Worm (Caenorhabditis elegans) whole organism, L4 larva: ENCODE measurements around the gene T28H10.1.

Experiments used
- D1046.2 ChIP-seq: fragments of 200-800 bp; sonication (Bioruptor generic); IDR thresholded peaks from 2 replicates; pipeline ENCODE4 v1.3.6; 2022; ENCODE audit warnings: missing genetic modification characterization, missing compliant biosample characterization
- F10B5.3 ChIP-seq: sonication (generic microtip); optimal IDR thresholded peaks from 2 replicates; lab custom pipeline; 2016; ENCODE audit warnings: mild to moderate bottlenecking, missing genetic modification characterization, missing compliant biosample characterization
- F44E2.7 ChIP-seq: fragments of 200-800 bp; sonication (Bioruptor generic); IDR thresholded peaks from 2 replicates; pipeline ENCODE4 v2.1.2; 2022; ENCODE audit warnings: missing genetic modification characterization, missing compliant biosample characterization
- F49E8.2 ChIP-seq: sonication (generic microtip); optimal IDR thresholded peaks from 2 replicates; lab custom pipeline; 2016; ENCODE audit warnings: missing compliant biosample characterization, mild to moderate bottlenecking, missing genetic modification characterization, borderline replicate concordance
- T20F7.1 ChIP-seq: fragments of 200-800 bp; sonication (Bioruptor generic); optimal IDR thresholded peaks from 2 replicates; lab custom pipeline; 2018; ENCODE audit warnings: mild to moderate bottlenecking, missing genetic modification characterization, missing compliant biosample characterization
- ZK546.5 ChIP-seq, 2 experiments: sonication (generic microtip); optimal IDR thresholded peaks; 2 replicates each; lab custom pipeline; 2017; ENCODE audit warnings: missing biosample characterization in 2 of 2, missing genetic modification characterization in 2 of 2
- aha-1 ChIP-seq: fragments of 150-350 bp; peaks from one replicate; lab custom pipeline; 2014; ENCODE audit warnings: missing biosample characterization, missing genetic modification characterization
- ama-1 ChIP-seq: fragments of 150-350 bp; optimal IDR thresholded peaks from 2 replicates; lab custom pipeline; 2014; ENCODE audit warnings: inconsistent platforms, mixed read lengths
- arid-1 ChIP-seq: fragments of 200-800 bp; sonication (Bioruptor generic); conservative IDR thresholded peaks from 2 replicates; pipeline ENCODE4 v1.3.6; 2022; ENCODE audit warnings: missing genetic modification reagents, missing genetic modification characterization, missing compliant biosample characterization
- attf-4 ChIP-seq: sonication (generic microtip); optimal IDR thresholded peaks from 3 replicates; lab custom pipeline; 2017; ENCODE audit warnings: missing biosample characterization, missing genetic modification characterization
- ces-1 ChIP-seq: fragments of 150-350 bp; sonication (generic microtip); optimal IDR thresholded peaks from 4 replicates; lab custom pipeline; 2014; ENCODE audit warnings: missing biosample characterization, missing genetic modification reagents, missing genetic modification characterization
- cey-2 ChIP-seq: sonication (generic microtip); optimal IDR thresholded peaks from 3 replicates; lab custom pipeline; 2017; ENCODE audit warnings: missing genetic modification characterization, mild to moderate bottlenecking, missing compliant biosample characterization, antibody characterized with exemption, borderline replicate concordance; ENCODE audit not compliant: insufficient read depth
- daf-12 ChIP-seq: fragments of 150-350 bp; optimal IDR thresholded peaks from 2 replicates; lab custom pipeline; 2014; ENCODE audit warnings: missing biosample characterization, missing genetic modification reagents, missing genetic modification characterization
- daf-8 ChIP-seq: fragments of 200-800 bp; sonication (Bioruptor generic); IDR thresholded peaks from 2 replicates; pipeline ENCODE4 v1.3.6; 2022; ENCODE audit warnings: missing genetic modification characterization, missing compliant biosample characterization
- dmd-6 ChIP-seq: fragments of 200-800 bp; sonication (Bioruptor generic); IDR thresholded peaks from 2 replicates; pipeline ENCODE4 v1.3.6; 2022; ENCODE audit warnings: missing genetic modification reagents, missing genetic modification characterization, missing compliant biosample characterization
- dmd-8 ChIP-seq: fragments of 200-800 bp; sonication (Bioruptor generic); IDR thresholded peaks from 2 replicates; pipeline ENCODE4 v1.3.6; 2022; ENCODE audit warnings: missing genetic modification characterization, missing compliant biosample characterization
- dmd-9 ChIP-seq: fragments of 200-800 bp; sonication (Bioruptor generic); IDR thresholded peaks from 2 replicates; pipeline ENCODE4 v1.3.6; 2022; ENCODE audit warnings: missing genetic modification reagents, missing genetic modification characterization, missing compliant biosample characterization
- dve-1 ChIP-seq: sonication (generic microtip); optimal IDR thresholded peaks from 2 replicates; lab custom pipeline; 2017; ENCODE audit warnings: antibody characterized with exemption, mild to moderate bottlenecking, missing genetic modification characterization, missing compliant biosample characterization; ENCODE audit not compliant: insufficient read depth
- egl-27 ChIP-seq: sonication (generic microtip); optimal IDR thresholded peaks from 3 replicates; lab custom pipeline; 2017; ENCODE audit warnings: missing biosample characterization, missing genetic modification reagents, missing genetic modification characterization
- egl-43 ChIP-seq: fragments of 200-800 bp; sonication (Bioruptor generic); IDR thresholded peaks from 2 replicates; pipeline ENCODE4 v1.3.6; 2022; ENCODE audit warnings: missing genetic modification reagents, missing genetic modification characterization, missing compliant biosample characterization
- fos-1 ChIP-seq: fragments of 150-350 bp; optimal IDR thresholded peaks from 2 replicates; lab custom pipeline; 2014; ENCODE audit warnings: missing biosample characterization, missing genetic modification characterization
- gei-8 ChIP-seq: fragments of 200-800 bp; sonication (Bioruptor generic); optimal IDR thresholded peaks from 2 replicates; lab custom pipeline; 2018; ENCODE audit warnings: mild to moderate bottlenecking, missing genetic modification characterization, missing compliant biosample characterization
- hlh-30 ChIP-seq: sonication (generic microtip); optimal IDR thresholded peaks from 2 replicates; lab custom pipeline; 2017; ENCODE audit warnings: antibody characterized with exemption, mild to moderate bottlenecking, missing genetic modification characterization, missing compliant biosample characterization; ENCODE audit not compliant: insufficient read depth
- lim-7 ChIP-seq: fragments of 200-800 bp; sonication (Bioruptor generic); IDR thresholded peaks from 2 replicates; pipeline ENCODE4 v1.3.6; 2022; ENCODE audit warnings: missing genetic modification characterization, missing compliant biosample characterization
- lin-1 ChIP-seq: fragments of 200-800 bp; sonication (Bioruptor generic); IDR thresholded peaks from 2 replicates; pipeline ENCODE4 v1.3.6; 2022; ENCODE audit warnings: missing genetic modification reagents, missing genetic modification characterization, missing compliant biosample characterization
- lin-15B ChIP-seq: fragments of 150-350 bp; sonication (generic microtip); optimal IDR thresholded peaks from 3 replicates; lab custom pipeline; 2014; ENCODE audit warnings: missing biosample characterization, missing genetic modification characterization
- lin-38 ChIP-seq: fragments of 200-800 bp; sonication (Bioruptor generic); IDR thresholded peaks from 2 replicates; pipeline ENCODE4 v1.3.6; 2022; ENCODE audit warnings: missing genetic modification reagents, missing genetic modification characterization, missing compliant biosample characterization
- lin-39 ChIP-seq: fragments of 150-350 bp; optimal IDR thresholded peaks from 2 replicates; lab custom pipeline; 2014; ENCODE audit warnings: missing biosample characterization, missing genetic modification reagents, missing genetic modification characterization
- madf-5 ChIP-seq, 2 experiments: fragments of 200-800 bp; sonication (Bioruptor generic); IDR thresholded peaks; 2 replicates each; pipeline ENCODE4 v1.3.6; 2022; ENCODE audit warnings: missing compliant biosample characterization in 2 of 2, missing genetic modification characterization in 2 of 2
- mdt-29 ChIP-seq: fragments of 200-800 bp; sonication (Bioruptor generic); IDR thresholded peaks from 2 replicates; pipeline ENCODE4 v1.3.6; 2022; ENCODE audit warnings: missing genetic modification reagents, missing genetic modification characterization, missing compliant biosample characterization
- mxl-2 ChIP-seq: fragments of 200-800 bp; sonication (Bioruptor generic); conservative IDR thresholded peaks from 2 replicates; pipeline ENCODE4 v1.3.6; 2022; ENCODE audit warnings: missing genetic modification reagents, missing genetic modification characterization, missing compliant biosample characterization
- mxl-3 ChIP-seq: fragments of 200-800 bp; sonication (Bioruptor generic); optimal IDR thresholded peaks from 2 replicates; lab custom pipeline; 2018; ENCODE audit warnings: mild to moderate bottlenecking, missing genetic modification characterization, missing compliant biosample characterization
- nhr-10 ChIP-seq: fragments of 150-350 bp; optimal IDR thresholded peaks from 2 replicates; lab custom pipeline; 2014; ENCODE audit warnings: missing biosample characterization, missing genetic modification characterization
- nhr-11 ChIP-seq: fragments of 150-350 bp; optimal IDR thresholded peaks from 2 replicates; lab custom pipeline; 2014; ENCODE audit warnings: missing biosample characterization, missing genetic modification characterization
- nhr-237 ChIP-seq: sonication (generic microtip); optimal IDR thresholded peaks from 2 replicates; lab custom pipeline; 2017; ENCODE audit warnings: missing biosample characterization, missing genetic modification characterization
- nhr-28 ChIP-seq: fragments of 150-350 bp; optimal IDR thresholded peaks from 2 replicates; lab custom pipeline; 2014; ENCODE audit warnings: missing biosample characterization, missing genetic modification characterization
- nhr-42 ChIP-seq: fragments of 200-800 bp; sonication (Bioruptor generic); IDR thresholded peaks from 2 replicates; pipeline ENCODE4 v1.3.6; 2022; ENCODE audit warnings: missing genetic modification characterization, missing compliant biosample characterization
- nhr-6 ChIP-seq: fragments of 150-350 bp; optimal IDR thresholded peaks from 2 replicates; lab custom pipeline; 2014; ENCODE audit warnings: missing biosample characterization, missing genetic modification characterization
- nhr-77 ChIP-seq: fragments of 150-350 bp; optimal IDR thresholded peaks from 2 replicates; lab custom pipeline; 2014; ENCODE audit warnings: missing biosample characterization, missing genetic modification characterization
- pha-4 ChIP-seq, 2 experiments: fragments of 150-350 bp in 1 of 2; fragments of 200-800 bp in 1 of 2; sonication (Bioruptor generic) in 1 of 2; IDR thresholded peaks in 1 of 2; optimal IDR thresholded peaks in 1 of 2; 2 replicates each; pipeline versions ENCODE4 v1.3.6 to Lab custom; 2014 to 2022; ENCODE audit warnings: missing genetic modification characterization in 2 of 2, missing genetic modification reagents in 2 of 2, missing biosample characterization in 1 of 2, missing compliant biosample characterization in 1 of 2
- saeg-2 ChIP-seq: fragments of 200-800 bp; sonication (Bioruptor generic); IDR thresholded peaks from 2 replicates; pipeline ENCODE4 v1.3.6; 2022; ENCODE audit warnings: missing genetic modification reagents, missing genetic modification characterization, missing compliant biosample characterization
- skn-1 ChIP-seq: fragments of 150-350 bp; optimal IDR thresholded peaks from 2 replicates; lab custom pipeline; 2014; ENCODE audit warnings: missing biosample characterization, missing genetic modification characterization
- snpc-4 ChIP-seq: fragments of 150-350 bp; optimal IDR thresholded peaks from 2 replicates; lab custom pipeline; 2014; ENCODE audit warnings: missing biosample characterization, missing genetic modification characterization
- unc-39 ChIP-seq: sonication (generic microtip); optimal IDR thresholded peaks from 2 replicates; lab custom pipeline; 2017; ENCODE audit warnings: missing biosample characterization, missing genetic modification characterization
- unc-62 ChIP-seq, 3 experiments: fragments of 150-350 bp in 1 of 3; sonication (generic microtip); optimal IDR thresholded peaks in 2 of 3; peaks in 1 of 3; 1 replicate in 1 of 3; 2 replicates in 2 of 3; lab custom pipeline; 2014 to 2017; ENCODE audit warnings: missing biosample characterization in 3 of 3, missing genetic modification characterization in 3 of 3, missing genetic modification reagents in 3 of 3, missing genotype in 1 of 3
- vab-7 ChIP-seq: fragments of 200-800 bp; sonication (Bioruptor generic); IDR thresholded peaks from 2 replicates; pipeline ENCODE4 v1.3.6; 2022; ENCODE audit warnings: missing genetic modification reagents, missing genetic modification characterization, missing compliant biosample characterization
- zag-1 ChIP-seq: fragments of 150-350 bp; optimal IDR thresholded peaks from 2 replicates; lab custom pipeline; 2014; ENCODE audit warnings: missing biosample characterization, missing genetic modification characterization
- zfp-2 ChIP-seq: sonication (generic microtip); optimal IDR thresholded peaks from 2 replicates; lab custom pipeline; 2016; ENCODE audit warnings: mild to moderate bottlenecking, missing genetic modification characterization, missing compliant biosample characterization
- zfp-3 ChIP-seq: fragments of 200-800 bp; sonication (Bioruptor generic); conservative IDR thresholded peaks from 2 replicates; pipeline ENCODE4 v1.3.6; 2022; ENCODE audit warnings: missing genetic modification reagents, missing genetic modification characterization, missing compliant biosample characterization

T28H10.1 gene

DNA sequence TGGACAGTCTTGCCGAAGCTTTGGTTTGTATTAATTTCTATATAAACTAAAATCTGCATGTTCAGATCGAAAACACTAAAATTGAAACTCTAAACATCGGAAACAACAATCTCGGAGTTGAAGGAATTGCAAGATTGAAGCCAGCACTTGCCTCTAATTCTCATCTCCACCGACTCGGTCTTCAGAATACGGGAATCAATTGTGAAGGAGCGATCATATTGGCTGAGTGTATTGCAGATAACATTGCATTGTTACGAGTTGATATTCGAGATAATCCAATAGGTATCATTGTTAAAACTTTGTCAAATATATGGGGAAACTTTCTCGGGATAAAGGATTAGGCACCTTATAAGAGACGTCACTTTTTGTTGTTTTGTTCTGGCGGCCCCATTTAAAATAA, 33.3 kb upstream of the T28H10.1 start:
- TF ChIP-seq nhr-10: no peak
- TF ChIP-seq unc-62 (GFP tag; optimal IDR thresholded peaks at IDR 0.05 in 1 of 2; lab: Kevin White, UChicago): peak in 1 of 2 experiments; percentile 96
- TF ChIP-seq unc-62 (tag; optimal IDR thresholded peaks at IDR 0.05; lab: Kevin White, UChicago): no peak
- no peak for TF ChIP-seq T20F7.1 (GFP tag; lab: Kevin White, UChicago)
- TF ChIP-seq, all 104 proteins: peak for 1

DNA sequence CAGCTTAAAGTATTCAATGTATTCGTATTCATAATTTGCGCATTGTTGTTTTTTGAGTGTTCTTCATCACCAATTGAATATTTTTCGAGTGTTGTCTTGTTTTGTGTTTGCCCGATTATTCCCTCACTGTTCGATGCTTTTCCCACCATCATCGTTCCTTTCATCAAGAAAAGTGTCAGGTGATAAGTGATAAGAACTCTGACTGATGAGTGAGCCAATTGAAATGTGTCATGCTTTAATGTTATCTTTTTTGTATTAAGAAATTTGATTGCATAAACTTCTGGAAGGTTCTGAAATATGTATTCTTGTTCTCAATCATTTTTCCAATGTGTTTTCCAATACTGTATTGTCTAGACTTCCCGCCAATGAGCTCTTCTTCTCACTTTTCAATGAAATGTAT, 28.2 kb upstream of the T28H10.1 start:
- TF ChIP-seq T20F7.1 (GFP tag; lab: Kevin White, UChicago) (peak; percentile 48), mxl-2 (no peak), dmd-6 (GFP tag; lab: Robert Waterston, UW) (peak; percentile 72), saeg-2 (GFP tag; lab: Robert Waterston, UW) (no peak), egl-27 (tag; lab: Kevin White, UChicago) (no peak), nhr-28 (tag; lab: Kevin White, UChicago) (peak; percentile 62), lin-39 (tag; lab: Kevin White, UChicago) (no peak), ama-1 (no peak), F49E8.2 (no peak), D1046.2 (GFP tag; lab: Robert Waterston, UW) (no peak), gei-8 (GFP tag; lab: Kevin White, UChicago) (no peak), aha-1 (peak; percentile 90), snpc-4 (no peak), unc-62 (GFP tag; optimal IDR thresholded peaks at IDR 0.05 in 1 of 2; lab: Kevin White, UChicago) (no peak), unc-62 (tag; optimal IDR thresholded peaks at IDR 0.05; lab: Kevin White, UChicago) (no peak), madf-5 (GFP tag; IDR thresholded peaks at IDR 0.05; lab: Robert Waterston, UW) (no peak), zfp-3 (GFP tag; lab: Robert Waterston, UW) (no peak), zag-1 (tag; lab: Kevin White, UChicago) (no peak), attf-4 (no peak), zfp-2 (no peak), unc-39 (tag; lab: Kevin White, UChicago) (no peak), ZK546.5 (tag; optimal IDR thresholded peaks at IDR 0.05; lab: Kevin White, UChicago) (no peak), dmd-9 (GFP tag; lab: Robert Waterston, UW) (no peak), nhr-11 (tag; lab: Kevin White, UChicago) (no peak), vab-7 (GFP tag; lab: Robert Waterston, UW) (no peak), ces-1 (GFP tag; lab: Kevin White, UChicago) (no peak), lin-1 (no peak), nhr-6 (tag; lab: Kevin White, UChicago) (no peak), mxl-3 (GFP tag; lab: Kevin White, UChicago) (no peak), dve-1 (tag; lab: Kevin White, UChicago) (peak; percentile 76), hlh-30 (tag; lab: Kevin White, UChicago) (peak; percentile 75), skn-1 (tag; lab: Kevin White, UChicago) (no peak), nhr-42 (GFP tag; lab: Robert Waterston, UW) (no peak), lin-38 (GFP tag; lab: Robert Waterston, UW) (no peak), F10B5.3 (tag; lab: Kevin White, UChicago) (no peak), lin-15B (no peak), F44E2.7 (GFP tag; lab: Robert Waterston, UW) (no peak), dmd-8 (GFP tag; lab: Robert Waterston, UW) (no peak), lim-7 (GFP tag; lab: Robert Waterston, UW) (no peak), nhr-237 (no peak), cey-2 (tag; lab: Kevin White, UChicago) (no peak), pha-4 (GFP tag; IDR thresholded peaks at IDR 0.05; lab: Robert Waterston, UW) (no peak), pha-4 (tag; optimal IDR thresholded peaks at IDR 0.05; lab: Kevin White, UChicago) (no peak), daf-12 (tag; lab: Kevin White, UChicago) (no peak), fos-1 (no peak), arid-1 (GFP tag; lab: Robert Waterston, UW) (no peak), egl-43 (GFP tag; lab: Robert Waterston, UW) (no peak), mdt-29 (GFP tag; lab: Robert Waterston, UW) (peak; percentile 32; the same call in 1 of the 2 replicates), nhr-77 (tag; lab: Kevin White, UChicago) (peak; percentile 66), daf-8 (GFP tag; lab: Robert Waterston, UW) (no peak)
